Fruit fly (Drosophila melanogaster): ENCODE data around the gene CG5890.

Gene CG5890

DNA sequence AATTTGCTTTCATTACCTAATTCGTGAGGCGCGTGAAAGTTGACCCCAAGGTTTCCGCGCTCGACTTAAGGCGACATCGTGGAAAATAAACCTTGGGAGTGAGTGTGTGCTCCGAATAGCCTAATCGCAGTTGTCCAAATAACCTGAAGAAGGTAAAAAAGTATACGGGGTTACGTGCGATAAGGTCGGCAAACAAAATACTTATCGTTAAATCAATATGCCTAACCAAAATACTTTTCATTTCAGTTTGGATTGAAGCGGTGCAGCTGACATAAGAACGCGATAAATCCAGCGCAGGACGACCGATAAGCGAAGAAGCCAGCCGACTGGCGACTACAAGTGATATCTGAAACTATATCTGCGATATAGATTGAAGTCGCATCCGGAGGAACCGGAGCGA is 29.2 kb downstream of the CG5890 start (continued):
- no peak for TF ChIP-seq dpn (GFP tag; optimal IDR thresholded peaks at IDR 0.05)
- no peak for TF ChIP-seq toy (GFP tag; IDR thresholded peaks at IDR 0.05)
- no peak for TF ChIP-seq jigr1 (GFP tag; IDR thresholded peaks at IDR 0.05)
- no peak for TF ChIP-seq CG4404 (GFP tag; IDR thresholded peaks at IDR 0.05)
- TF ChIP-seq CG13287 (GFP tag; IDR thresholded peaks at IDR 0.05; ENCODE audit: partially characterized antibody), result no peak
- no peak for TF ChIP-seq CG8944 (GFP tag; optimal IDR thresholded peaks at IDR 0.05)
- peak; percentile 83 for TF ChIP-seq CG15601 (tag; optimal IDR thresholded peaks at IDR 0.05)
- no peak for TF ChIP-seq CG3847 (GFP tag; IDR thresholded peaks at IDR 0.05)
- TF ChIP-seq Nf-YA (GFP tag; IDR thresholded peaks at IDR 0.05), result peak; percentile 27; the same call in 1 of the 2 replicates
- TF ChIP-seq lmd (GFP tag; IDR thresholded peaks at IDR 0.05), result no peak
- TF ChIP-seq mld (GFP tag; IDR thresholded peaks at IDR 0.05; ENCODE audit: partially characterized antibody), result no peak
- TF ChIP-seq CG10462 (GFP tag; optimal IDR thresholded peaks at IDR 0.05), result no peak
- TF ChIP-seq lilli (GFP tag; optimal IDR thresholded peaks at IDR 0.05), result no peak
- no peak for TF ChIP-seq CG18011 (GFP tag; optimal IDR thresholded peaks at IDR 0.05)
- no peak for TF ChIP-seq CG10321 (GFP tag; IDR thresholded peaks at IDR 0.05)
- peak; percentile 31; the same call in 1 of the 3 replicates for TF ChIP-seq otp (GFP tag; IDR thresholded peaks at IDR 0.05)
- TF ChIP-seq CG30403 (GFP tag; optimal IDR thresholded peaks at IDR 0.05), result no peak
- no peak for TF ChIP-seq Tbp (GFP tag; optimal IDR thresholded peaks at IDR 0.05)
- no peak for TF ChIP-seq CG12744 (GFP tag; optimal IDR thresholded peaks at IDR 0.05)
- no peak for TF ChIP-seq hbn (GFP tag; IDR thresholded peaks at IDR 0.05; ENCODE audit: partially characterized antibody)
- no peak for TF ChIP-seq CG10565 (GFP tag; optimal IDR thresholded peaks at IDR 0.05)
- TF ChIP-seq CG4707 (GFP tag; optimal IDR thresholded peaks at IDR 0.05), result peak; percentile 77
- TF ChIP-seq Awh (GFP tag; IDR thresholded peaks at IDR 0.05), result peak; percentile 56; the same call in 1 of the 2 replicates
- TF ChIP-seq Adf1 (GFP tag; IDR thresholded peaks at IDR 0.05), result no peak
- no peak for TF ChIP-seq vnd (GFP tag; IDR thresholded peaks at IDR 0.05; ENCODE audit: partially characterized antibody)
- no peak for TF ChIP-seq CG12659 (GFP tag; optimal IDR thresholded peaks at IDR 0.05)
- TF ChIP-seq Myb (GFP tag; optimal IDR thresholded peaks at IDR 0.05), result no peak
- no peak for TF ChIP-seq CG7786 (GFP tag; optimal IDR thresholded peaks at IDR 0.05)
- TF ChIP-seq CG16813 (GFP tag; IDR thresholded peaks at IDR 0.05; ENCODE audit: partially characterized antibody), result no peak
- peak; percentile 53 for TF ChIP-seq CG11723 (GFP tag; optimal IDR thresholded peaks at IDR 0.05)
- TF ChIP-seq seq (GFP tag; IDR thresholded peaks at IDR 0.05), result peak; percentile 8; the same call in 1 of the 2 replicates
- no peak for TF ChIP-seq bbx (GFP tag; IDR thresholded peaks at IDR 0.05; ENCODE audit: partially characterized antibody)
- no peak for TF ChIP-seq croc (GFP tag; conservative IDR thresholded peaks at IDR 0.05)
- no peak for TF ChIP-seq CG9215 (GFP tag; IDR thresholded peaks at IDR 0.05)
- TF ChIP-seq CG11696 (GFP tag; IDR thresholded peaks at IDR 0.05), result no peak
- no peak for TF ChIP-seq NfI (GFP tag; optimal IDR thresholded peaks at IDR 0.05)
- no peak for TF ChIP-seq pum (GFP tag; optimal IDR thresholded peaks at IDR 0.05)
- no peak for TF ChIP-seq CG17802 (tag; optimal IDR thresholded peaks at IDR 0.05)
- TF ChIP-seq D19A (tag; optimal IDR thresholded peaks at IDR 0.05), result no peak
- TF ChIP-seq Chrac-16 (GFP tag; optimal IDR thresholded peaks at IDR 0.05), result no peak
- TF ChIP-seq chn (GFP tag; optimal IDR thresholded peaks at IDR 0.05), result no peak
- no peak for TF ChIP-seq luna (GFP tag; optimal IDR thresholded peaks at IDR 0.05)
- no peak for TF ChIP-seq Spps (tag; optimal IDR thresholded peaks at IDR 0.05)
- TF ChIP-seq tio (GFP tag; optimal IDR thresholded peaks at IDR 0.05), result no peak
- no peak for TF ChIP-seq CG2120 (GFP tag; optimal IDR thresholded peaks at IDR 0.05)
- TF ChIP-seq gro (GFP tag; optimal IDR thresholded peaks at IDR 0.05), result no peak
- no peak for TF ChIP-seq pan (optimal IDR thresholded peaks at IDR 0.05)
- peak in 1 of 2 experiments; percentile 5 for TF ChIP-seq pan (GFP tag; optimal IDR thresholded peaks at IDR 0.05 in 1 of 2, IDR thresholded peaks at IDR 0.05 in 1 of 2)
- TF ChIP-seq nerfin-1 (tag; optimal IDR thresholded peaks at IDR 0.05), result peak; percentile 21
- TF ChIP-seq CG12391 (tag; optimal IDR thresholded peaks at IDR 0.05), result no peak
- peak; percentile 38 for TF ChIP-seq gsb-n (tag; optimal IDR thresholded peaks at IDR 0.05)
